Worm (Caenorhabditis elegans): Measurements from ENCODE around the gene F14H3.5.

DNA sequence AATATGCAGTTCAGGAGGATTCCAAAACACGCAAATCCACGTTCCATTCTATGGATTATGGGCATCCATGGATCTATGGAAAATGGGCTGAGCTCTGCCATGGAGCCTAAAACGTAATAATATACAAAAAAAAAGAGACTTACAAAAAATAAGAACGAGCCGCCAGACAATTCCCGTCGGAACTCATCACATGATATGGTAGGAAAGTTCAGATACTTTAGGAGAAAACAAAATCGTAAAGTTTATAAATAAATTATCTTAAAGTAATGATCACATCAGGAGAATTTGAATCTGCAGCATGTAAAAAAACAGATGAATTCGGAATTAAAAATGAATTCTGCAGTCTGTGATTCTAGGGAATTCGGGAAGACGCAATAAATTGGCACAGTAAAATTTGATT is 41.2 kb downstream of the F14H3.5 start, which contains the start of gene str-232:
- TF ChIP-seq ztf-4 (tag; optimal IDR thresholded peaks at IDR 0.05) (no peak), pha-4 (tag; optimal IDR thresholded peaks at IDR 0.05) (no peak), ztf-11 (tag; optimal IDR thresholded peaks at IDR 0.05) (no peak), daf-12 (tag; optimal IDR thresholded peaks at IDR 0.05) (no peak), nhr-77 (tag; optimal IDR thresholded peaks at IDR 0.05) (no peak), unc-62 (GFP tag; optimal IDR thresholded peaks at IDR 0.05) (no peak), lin-39 (tag; optimal IDR thresholded peaks at IDR 0.05) (no peak), snpc-4 (tag; optimal IDR thresholded peaks at IDR 0.05) (no peak), elt-3 (tag; optimal IDR thresholded peaks at IDR 0.05) (no peak)

Data from whole organism, L3 larva.